Fruit fly (Drosophila melanogaster) whole organism, adult: ENCODE results near the gene CCT2.

Source experiments
- CG11617 ChIP-seq: fragments of 200-800 bp; sonication (Bioruptor generic); optimal IDR thresholded peaks from 2 replicates; lab custom pipeline; 2017; ENCODE audit warnings: mild to moderate bottlenecking, missing biosample characterization, missing genetic modification reagents, missing genetic modification characterization
- CG12768 ChIP-seq: fragments of 200-800 bp; sonication (Bioruptor generic); optimal IDR thresholded peaks from 2 replicates; lab custom pipeline; 2017; ENCODE audit warnings: missing biosample characterization, missing genetic modification characterization, mild to moderate bottlenecking, moderate library complexity, missing genetic modification reagents
- CG14711 ChIP-seq: fragments of 200-800 bp; sonication (Bioruptor generic); optimal IDR thresholded peaks from 2 replicates; lab custom pipeline; 2018; ENCODE audit warnings: missing biosample characterization, mild to moderate bottlenecking, missing genetic modification characterization, moderate library complexity
- CG1620 ChIP-seq: fragments of 200-800 bp; sonication (Bioruptor generic); optimal IDR thresholded peaks from 2 replicates; lab custom pipeline; 2016; ENCODE audit warnings: missing biosample characterization, missing genetic modification characterization
- CG33017 ChIP-seq: fragments of 200-800 bp; sonication (Bioruptor generic); optimal IDR thresholded peaks from 2 replicates; lab custom pipeline; 2018; ENCODE audit warnings: missing biosample characterization, mild to moderate bottlenecking, missing genetic modification characterization, moderate library complexity
- CG5204 ChIP-seq: fragments of 200-800 bp; sonication (Bioruptor generic); optimal IDR thresholded peaks from 2 replicates; lab custom pipeline; 2016; ENCODE audit warnings: missing biosample characterization, missing genetic modification characterization
- CG7045 ChIP-seq: fragments of 200-800 bp; sonication (Bioruptor generic); optimal IDR thresholded peaks from 2 replicates; lab custom pipeline; 2017; ENCODE audit warnings: missing biosample characterization, mild to moderate bottlenecking, missing genetic modification characterization
- CG7101 ChIP-seq: fragments of 200-800 bp; sonication (Bioruptor generic); optimal IDR thresholded peaks from 2 replicates; lab custom pipeline; 2018; ENCODE audit warnings: missing biosample characterization, mild to moderate bottlenecking, missing genetic modification characterization, moderate library complexity
- Clk ChIP-seq: fragments of 200-800 bp; sonication (Bioruptor generic); optimal IDR thresholded peaks from 2 replicates; lab custom pipeline; 2017; ENCODE audit warnings: missing biosample characterization, missing genetic modification characterization
- Crg-1 ChIP-seq: fragments of 200-800 bp; sonication (Bioruptor generic); optimal IDR thresholded peaks from 2 replicates; lab custom pipeline; 2016; ENCODE audit warnings: missing biosample characterization, missing genetic modification characterization
- Hr96 ChIP-seq: fragments of 200-800 bp; sonication (Bioruptor generic); optimal IDR thresholded peaks from 2 replicates; lab custom pipeline; 2016; ENCODE audit warnings: missing biosample characterization, missing genetic modification characterization
- Mnt ChIP-seq: fragments of 200-800 bp; sonication (Bioruptor generic); optimal IDR thresholded peaks from 2 replicates; lab custom pipeline; 2016; ENCODE audit warnings: missing biosample characterization, mild to moderate bottlenecking, missing genetic modification characterization
- bab1 ChIP-seq: fragments of 200-800 bp; sonication (Bioruptor generic); optimal IDR thresholded peaks from 3 replicates; lab custom pipeline; 2019; ENCODE audit warnings: missing biosample characterization, mild to moderate bottlenecking, missing genetic modification characterization, moderate library complexity
- cic ChIP-seq: fragments of 200-800 bp; sonication (Bioruptor generic); optimal IDR thresholded peaks from 2 replicates; lab custom pipeline; 2017; ENCODE audit warnings: missing biosample characterization, mild to moderate bottlenecking, missing genetic modification characterization, moderate library complexity
- cnc ChIP-seq, 2 experiments: fragments of >200 bp; optimal IDR thresholded peaks; 2 replicates each; lab custom pipeline; 2017
- kay ChIP-seq: fragments of 200-800 bp; sonication (Bioruptor generic); peaks from one replicate; lab custom pipeline; 2016; ENCODE audit warnings: missing biosample characterization, missing genetic modification characterization, borderline replicate concordance
- ovo ChIP-seq: fragments of 200-800 bp; sonication (Bioruptor generic); optimal IDR thresholded peaks from 2 replicates; lab custom pipeline; 2016; ENCODE audit warnings: missing biosample characterization, missing genetic modification characterization
- pad ChIP-seq: fragments of 200-800 bp; sonication (Bioruptor generic); optimal IDR thresholded peaks from 3 replicates; lab custom pipeline; 2017; ENCODE audit warnings: missing biosample characterization, missing genetic modification characterization, mild to moderate bottlenecking, moderate library complexity, missing genetic modification reagents
- tj ChIP-seq: fragments of 200-800 bp; sonication (Bioruptor generic); optimal IDR thresholded peaks from 3 replicates; lab custom pipeline; 2017; ENCODE audit warnings: missing biosample characterization, mild to moderate bottlenecking, missing genetic modification characterization, moderate library complexity
- toe ChIP-seq: fragments of 200-800 bp; sonication (Bioruptor generic); optimal IDR thresholded peaks from 2 replicates; lab custom pipeline; 2016; ENCODE audit warnings: missing biosample characterization, missing genetic modification characterization

Gene CCT2

DNA sequence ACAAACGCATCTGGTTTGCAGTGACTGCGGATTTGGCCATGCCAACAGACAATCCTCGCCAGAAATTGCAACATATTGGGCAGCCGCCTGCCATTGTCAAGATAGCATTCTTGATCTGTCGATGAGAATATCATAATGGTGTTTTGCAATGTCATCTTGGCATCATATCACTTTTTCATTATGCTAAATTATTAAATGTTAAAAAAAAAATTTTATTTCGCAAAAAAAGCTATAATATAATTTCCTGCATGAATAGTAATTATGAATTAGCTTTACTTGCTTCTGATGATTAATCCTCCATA lies 695 bp downstream of the CCT2 start:
- TF ChIP-seq toe (GFP tag; lab: Kevin White, UChicago) (no peak), CG33017 (tag; lab: Kevin White, UChicago) (no peak), Hr96 (GFP tag; lab: Kevin White, UChicago) (no peak), Clk (GFP tag; lab: Kevin White, UChicago) (no peak), CG11617 (GFP tag; lab: Kevin White, UChicago) (no peak), Crg-1 (no peak), Mnt (GFP tag; lab: Kevin White, UChicago) (no peak), ovo (GFP tag; lab: Kevin White, UChicago) (no peak), cnc (optimal IDR thresholded peaks at IDR 0.05; lab: Kevin White, UChicago) (peak in 1 of 2 experiments; percentile 32), kay (peak; percentile 70)

DNA sequence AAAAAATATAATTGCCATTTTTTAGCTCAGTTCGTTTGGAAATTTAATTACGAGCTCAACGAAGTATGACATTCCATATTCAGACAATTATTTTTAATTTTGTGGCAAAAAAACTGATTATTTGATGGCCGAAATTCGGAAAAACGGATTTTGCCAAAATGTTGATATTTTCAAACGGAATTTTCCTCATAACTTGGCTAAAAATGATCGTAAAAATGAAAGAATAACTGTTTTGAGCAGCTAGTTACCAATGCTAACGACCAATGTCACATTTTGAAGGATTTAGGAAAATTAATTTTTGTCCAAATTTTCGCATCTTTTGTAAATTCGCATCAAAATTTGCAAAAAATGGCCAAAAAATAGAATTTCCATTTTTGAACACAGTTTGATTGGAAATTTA lies 3.7 kb downstream of the CCT2 start:
- no peak for TF ChIP-seq Mnt (GFP tag; lab: Kevin White, UChicago)
- no peak for TF ChIP-seq Crg-1
- TF ChIP-seq CG12768 (GFP tag; lab: Kevin White, UChicago): no peak

DNA sequence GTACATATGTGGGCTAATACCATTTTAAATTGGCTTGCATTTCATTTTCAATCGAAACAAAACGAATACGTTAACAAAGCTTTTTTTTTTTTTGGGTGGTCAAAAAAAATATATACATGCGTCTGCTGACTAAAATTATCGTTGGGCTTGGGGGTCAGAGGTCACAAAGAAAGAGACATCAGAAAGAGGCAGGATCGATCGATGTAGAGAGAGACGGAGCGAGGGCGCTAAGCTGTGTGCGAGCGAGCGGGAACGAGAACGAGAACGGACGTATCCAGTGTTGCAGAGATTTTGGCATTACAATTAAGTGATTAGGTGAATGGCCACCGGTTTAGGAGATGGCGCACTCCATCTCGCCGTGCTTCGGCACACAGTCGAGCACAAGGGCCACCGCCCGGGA lies 4.6 kb downstream of the CCT2 start:
- TF ChIP-seq Hr96 (GFP tag; lab: Kevin White, UChicago) (no peak), CG12768 (GFP tag; lab: Kevin White, UChicago) (no peak), ovo (GFP tag; lab: Kevin White, UChicago) (no peak), cnc (optimal IDR thresholded peaks at IDR 0.05; lab: Kevin White, UChicago) (no peak), CG11617 (GFP tag; lab: Kevin White, UChicago) (no peak), bab1 (GFP tag; lab: Kevin White, UChicago) (no peak), Crg-1 (no peak), CG7045 (GFP tag; lab: Kevin White, UChicago) (no peak)

DNA sequence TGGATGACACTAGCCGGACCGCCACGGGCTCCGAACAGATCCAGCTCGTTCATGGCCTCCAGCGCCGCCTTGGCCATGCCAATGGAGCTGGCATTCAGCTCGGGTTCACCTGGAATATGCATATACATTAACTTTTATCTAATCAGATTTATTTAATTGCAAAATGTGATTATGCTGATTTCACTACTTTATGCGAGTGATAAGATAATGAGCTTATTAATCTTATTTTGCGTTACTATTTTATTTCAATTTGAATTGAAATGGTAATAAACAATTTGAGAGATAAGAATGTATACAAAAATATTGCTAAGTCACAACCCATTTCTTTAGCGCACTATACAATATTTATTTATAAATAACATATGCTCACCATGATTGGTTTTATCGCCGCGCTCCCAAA lies 12.8 kb downstream of the CCT2 start:
- no peak for TF ChIP-seq Mnt (GFP tag; lab: Kevin White, UChicago)
- no peak for TF ChIP-seq tj (GFP tag; lab: Kevin White, UChicago)
- no peak for TF ChIP-seq CG11617 (GFP tag; lab: Kevin White, UChicago)
- TF ChIP-seq Hr96 (GFP tag; lab: Kevin White, UChicago): no peak
- TF ChIP-seq bab1 (GFP tag; lab: Kevin White, UChicago): no peak
- no peak for TF ChIP-seq cnc (optimal IDR thresholded peaks at IDR 0.05; lab: Kevin White, UChicago)
- TF ChIP-seq CG1620 (GFP tag; lab: Kevin White, UChicago): no peak

DNA sequence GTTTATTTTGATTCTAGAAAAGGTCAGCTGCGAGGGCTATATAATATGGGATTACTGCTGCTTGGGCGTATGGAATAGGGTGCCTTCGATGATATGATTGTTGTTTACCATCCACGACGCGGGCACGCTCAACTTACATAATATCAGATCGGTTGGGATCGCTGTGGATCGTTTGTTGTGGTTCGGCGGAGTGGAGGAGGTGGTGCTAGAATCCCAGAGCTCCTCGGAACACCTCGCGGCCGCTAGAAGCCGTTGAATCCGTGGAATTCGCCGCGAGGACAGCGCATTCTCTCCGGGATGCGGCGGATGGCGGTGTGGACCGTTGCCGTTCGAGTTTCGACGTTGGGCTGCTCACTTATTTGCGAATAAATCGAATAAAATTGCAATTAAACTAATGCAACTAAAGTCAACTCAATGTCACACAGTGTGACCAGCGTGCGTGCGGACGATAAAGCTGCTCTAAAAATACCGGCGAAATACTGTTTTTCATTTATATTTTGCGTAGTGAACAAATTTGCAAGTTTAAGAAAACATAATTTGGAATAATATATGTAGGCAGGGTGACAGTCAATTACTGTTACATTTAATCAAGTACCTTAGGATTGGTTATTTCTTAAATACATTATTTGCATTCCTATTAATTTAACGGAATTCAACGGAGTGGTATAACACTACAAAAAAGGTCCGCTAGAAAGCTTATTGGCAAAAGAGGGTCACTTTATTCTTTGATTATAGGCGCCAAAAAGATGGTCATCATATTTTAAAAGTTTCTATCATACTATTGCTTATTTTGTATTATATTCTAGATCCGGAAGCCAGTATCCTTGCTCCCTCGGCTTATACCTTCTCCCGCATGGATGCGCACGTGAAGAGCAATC lies 14.2 kb downstream of the CCT2 start, which contains the start of gene CG7766:
CG7766 (minus strand) TSS at position 432 of the 878 bp plus-strand sequence.
- TF ChIP-seq bab1 (GFP tag; lab: Kevin White, UChicago) (peak; percentile 12), Hr96 (GFP tag; lab: Kevin White, UChicago) (no peak), Mnt (GFP tag; lab: Kevin White, UChicago) (peak; percentile 71), CG7045 (GFP tag; lab: Kevin White, UChicago) (no peak), CG12768 (GFP tag; lab: Kevin White, UChicago) (no peak), CG1620 (GFP tag; lab: Kevin White, UChicago) (no peak), CG11617 (GFP tag; lab: Kevin White, UChicago) (no peak), toe (GFP tag; lab: Kevin White, UChicago) (no peak), kay (no peak), cic (peak; percentile 39)

- TF ChIP-seq CG5204 (GFP tag; lab: Kevin White, UChicago) (no peak), CG11617 (GFP tag; lab: Kevin White, UChicago) (peak; percentile 28), Crg-1 (no peak), kay (no peak), CG33017 (tag; lab: Kevin White, UChicago) (no peak), cic (no peak), cnc (optimal IDR thresholded peaks at IDR 0.05; lab: Kevin White, UChicago) (no peak), pad (GFP tag; lab: Kevin White, UChicago) (no peak), Mnt (GFP tag; lab: Kevin White, UChicago) (peak; percentile 23), tj (GFP tag; lab: Kevin White, UChicago) (no peak), CG12768 (GFP tag; lab: Kevin White, UChicago) (no peak), Hr96 (GFP tag; lab: Kevin White, UChicago) (no peak), CG1620 (GFP tag; lab: Kevin White, UChicago) (peak; percentile 25), CG14711 (tag; lab: Kevin White, UChicago) (peak; percentile 27), bab1 (GFP tag; lab: Kevin White, UChicago) (peak; percentile 3), CG7101 (tag; lab: Kevin White, UChicago) (no peak), CG7045 (GFP tag; lab: Kevin White, UChicago) (no peak), toe (GFP tag; lab: Kevin White, UChicago) (no peak), ovo (GFP tag; lab: Kevin White, UChicago) (no peak), Clk (GFP tag; lab: Kevin White, UChicago) (no peak)
These were observed 17.0 kb downstream of the CCT2 start, which contains the start of gene Bx42 for dm6 chrX:9106212-9106774. Gene Bx42, minus strand, starts transcription at chrX:9106604.
